Worm (Caenorhabditis elegans): ENCODE data around the gene cnc-1.

DNA sequence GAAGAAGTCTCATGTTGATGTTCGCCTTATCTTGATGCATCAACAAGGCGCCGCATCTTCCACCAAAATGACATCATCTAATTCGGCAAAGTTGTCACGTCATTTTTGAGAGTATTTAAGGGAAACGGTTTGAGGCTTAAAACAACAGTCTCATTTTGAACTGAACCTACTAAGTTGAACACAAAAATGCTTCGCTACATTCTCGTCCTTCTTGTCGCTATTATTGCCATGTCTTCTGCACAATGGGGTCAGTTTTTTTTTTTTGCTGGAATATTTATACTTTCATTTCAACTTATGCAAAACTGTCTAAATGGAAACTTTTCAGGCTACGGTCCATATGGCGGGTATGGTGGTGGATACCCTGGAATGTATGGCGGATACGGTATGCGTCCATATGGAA lies 3.0 kb upstream of the cnc-1 start, which contains the start of gene cnc-4:
- no peak for TF ChIP-seq zfp-2 (tag; optimal IDR thresholded peaks at IDR 0.05)
- no peak for TF ChIP-seq pqm-1 (tag; optimal IDR thresholded peaks at IDR 0.05)
- no peak for TF ChIP-seq ztf-11 (tag; optimal IDR thresholded peaks at IDR 0.05)
- TF ChIP-seq zag-1 (tag; optimal IDR thresholded peaks at IDR 0.05) = no peak
- TF ChIP-seq lin-15B (tag; optimal IDR thresholded peaks at IDR 0.05) = no peak
- TF ChIP-seq ZK546.5 (tag; optimal IDR thresholded peaks at IDR 0.05) = no peak
- TF ChIP-seq ama-1 (optimal IDR thresholded peaks at IDR 0.05) = no peak
- no peak for TF ChIP-seq T20F7.1 (GFP tag; optimal IDR thresholded peaks at IDR 0.05)
- TF ChIP-seq nhr-6 (tag; optimal IDR thresholded peaks at IDR 0.05) = no peak
- TF ChIP-seq egl-27 (tag; optimal IDR thresholded peaks at IDR 0.05) = no peak
- TF ChIP-seq snpc-4 (tag; optimal IDR thresholded peaks at IDR 0.05) = no peak
- no peak for TF ChIP-seq nhr-28 (tag; optimal IDR thresholded peaks at IDR 0.05)
- no peak for TF ChIP-seq snpc-1.2 (GFP tag; IDR thresholded peaks at IDR 0.05)
- no peak for TF ChIP-seq daf-8 (GFP tag; IDR thresholded peaks at IDR 0.05)
